Worm (Caenorhabditis elegans) whole organism, L1 larva: ENCODE results near the gene Y54F10AR.2.

Experiments used
- Y116A8C.19 ChIP-seq: sonication (generic microtip); optimal IDR thresholded peaks from 2 replicates; lab custom pipeline; 2016; ENCODE audit warnings: missing compliant biosample characterization, missing genetic modification characterization, borderline replicate concordance
- egl-27 ChIP-seq, 2 experiments: fragments of 150-350 bp in 1 of 2; sonication (generic microtip); optimal IDR thresholded peaks; 3 replicates each; lab custom pipeline; 2017 to 2018; ENCODE audit warnings: missing biosample characterization in 2 of 2, missing genetic modification characterization in 2 of 2, missing genetic modification reagents in 2 of 2
- lsy-2 ChIP-seq, 2 experiments: fragments of 150-350 bp; optimal IDR thresholded peaks; 2 replicates each; lab custom pipeline; 2014; ENCODE audit warnings: missing biosample characterization in 2 of 2, missing genetic modification characterization in 2 of 2
- nhr-11 ChIP-seq: fragments of 150-350 bp; optimal IDR thresholded peaks from 2 replicates; lab custom pipeline; 2014; ENCODE audit warnings: missing biosample characterization, missing genetic modification characterization
- nhr-28 ChIP-seq: fragments of 150-350 bp; optimal IDR thresholded peaks from 2 replicates; lab custom pipeline; 2014; ENCODE audit warnings: missing biosample characterization, missing genetic modification characterization
- nhr-77 ChIP-seq: fragments of 150-350 bp; optimal IDR thresholded peaks from 2 replicates; lab custom pipeline; 2014; ENCODE audit warnings: missing biosample characterization, missing genetic modification characterization
- pqm-1 ChIP-seq: sonication (generic microtip); optimal IDR thresholded peaks from 3 replicates; lab custom pipeline; 2017; ENCODE audit warnings: missing biosample characterization, missing genetic modification characterization
- rnt-1 ChIP-seq: sonication (generic microtip); optimal IDR thresholded peaks from 2 replicates; lab custom pipeline; 2016; ENCODE audit warnings: mild to moderate bottlenecking, missing genetic modification characterization, moderate library complexity, missing compliant biosample characterization
- sox-4 ChIP-seq: sonication (generic microtip); optimal IDR thresholded peaks from 2 replicates; lab custom pipeline; 2016; ENCODE audit warnings: missing genetic modification characterization, missing compliant biosample characterization
- zag-1 ChIP-seq: fragments of 150-350 bp; optimal IDR thresholded peaks from 2 replicates; lab custom pipeline; 2014; ENCODE audit warnings: missing biosample characterization, missing genetic modification characterization

ce11 chrIII:2540520-2540919, 30.8 kb downstream of the Y54F10AR.2 start:
- TF ChIP-seq Y116A8C.19 (tag; lab: Kevin White, UChicago) (no peak), nhr-11 (no peak), lsy-2 (tag; optimal IDR thresholded peaks at IDR 0.05; lab: Kevin White, UChicago) (no peak), pqm-1 (no peak), egl-27 (tag; optimal IDR thresholded peaks at IDR 0.05; lab: Kevin White, UChicago) (no peak), rnt-1 (tag; lab: Kevin White, UChicago) (no peak), sox-4 (no peak), zag-1 (tag; lab: Kevin White, UChicago) (no peak), nhr-28 (no peak), nhr-77 (no peak)
